Fruit fly (Drosophila melanogaster): ENCODE results near the gene CG3223.

Gene CG3223

DNA sequence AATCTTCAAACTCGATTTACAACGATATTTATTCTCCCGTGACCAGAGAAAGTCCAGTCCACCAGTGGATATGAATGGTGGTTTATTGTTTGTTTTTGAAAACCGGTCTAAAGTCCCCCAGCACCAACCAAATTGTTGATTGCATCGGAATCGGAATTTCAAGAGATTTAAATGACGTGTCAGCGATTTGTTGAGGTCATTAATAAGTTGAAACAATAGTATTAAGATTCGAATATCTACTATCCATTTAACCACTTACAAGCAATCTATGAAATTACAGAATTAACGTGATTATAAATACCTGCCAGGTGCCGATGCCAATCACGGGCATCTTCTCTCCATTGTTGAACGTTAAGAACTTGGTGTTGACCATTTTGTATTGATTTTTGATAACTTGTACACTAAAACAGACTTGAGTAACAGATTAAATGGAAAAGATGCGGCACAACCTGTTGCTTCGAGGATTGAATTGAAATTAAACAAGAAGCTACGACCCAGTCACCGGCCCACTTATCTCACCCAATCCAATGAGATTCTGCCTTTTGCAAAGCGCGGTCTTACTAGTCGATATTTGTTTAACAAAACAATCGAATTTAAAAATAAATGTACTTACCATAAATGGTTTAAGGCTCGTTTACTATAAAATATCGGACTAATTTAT, 1.5 kb upstream of the CG3223 start, which contains the start of gene CG2767:
Gene CG2767, minus strand, starts transcription at position 516 of the 661 bp plus-strand sequence.
- no peak for TF ChIP-seq CG16779 (GFP tag; IDR thresholded peaks at IDR 0.05)
- TF ChIP-seq amos (GFP tag; IDR thresholded peaks at IDR 0.05; ENCODE audit: partially characterized antibody): peak; percentile 10; the same call in 1 of the 2 replicates
- TF ChIP-seq zf30C (GFP tag; optimal IDR thresholded peaks at IDR 0.05): no peak
- TF ChIP-seq CG6683 (GFP tag; optimal IDR thresholded peaks at IDR 0.05): no peak
- TF ChIP-seq fru (optimal IDR thresholded peaks at IDR 0.05): no peak
- TF ChIP-seq CG13287 (GFP tag; IDR thresholded peaks at IDR 0.05; ENCODE audit: partially characterized antibody): peak; percentile 34; the same call in 1 of the 2 replicates
- no peak for TF ChIP-seq CG2875 (GFP tag; optimal IDR thresholded peaks at IDR 0.05)
- no peak for TF ChIP-seq Hsf (GFP tag; optimal IDR thresholded peaks at IDR 0.05)
- TF ChIP-seq CG3995 (GFP tag; optimal IDR thresholded peaks at IDR 0.05): peak; percentile 88
- peak; percentile 11; the same call in 1 of the 2 replicates for TF ChIP-seq Bgb (GFP tag; IDR thresholded peaks at IDR 0.05; ENCODE audit: partially characterized antibody)
- no peak for TF ChIP-seq CG32772 (GFP tag; IDR thresholded peaks at IDR 0.05)
- TF ChIP-seq tio (GFP tag; optimal IDR thresholded peaks at IDR 0.05): no peak
- TF ChIP-seq slp2 (GFP tag; optimal IDR thresholded peaks at IDR 0.05): no peak
- TF ChIP-seq CG4854 (GFP tag; optimal IDR thresholded peaks at IDR 0.05): no peak
- peak; percentile 53 for TF ChIP-seq kah (GFP tag; optimal IDR thresholded peaks at IDR 0.05)
- no peak for TF ChIP-seq knrl (GFP tag; IDR thresholded peaks at IDR 0.05; ENCODE audit: partially characterized antibody)
- TF ChIP-seq Rfx (GFP tag; IDR thresholded peaks at IDR 0.05): no peak
- no peak for TF ChIP-seq CrebB (tag; optimal IDR thresholded peaks at IDR 0.05)
- TF ChIP-seq chn (GFP tag; optimal IDR thresholded peaks at IDR 0.05): peak; percentile 59
- no peak for TF ChIP-seq Awh (GFP tag; IDR thresholded peaks at IDR 0.05)
- no peak for TF ChIP-seq Atf3 (GFP tag; optimal IDR thresholded peaks at IDR 0.05)
- TF ChIP-seq lbe (GFP tag; optimal IDR thresholded peaks at IDR 0.05): peak; percentile 27
- TF ChIP-seq insv (GFP tag; optimal IDR thresholded peaks at IDR 0.05): peak in 1 of 2 experiments; percentile 5
- TF ChIP-seq CG17361 (GFP tag; IDR thresholded peaks at IDR 0.05): no peak
- TF ChIP-seq CG12659 (GFP tag; optimal IDR thresholded peaks at IDR 0.05): peak; percentile 15
- no peak for TF ChIP-seq CG3407 (GFP tag; optimal IDR thresholded peaks at IDR 0.05)
- TF ChIP-seq nau (GFP tag; optimal IDR thresholded peaks at IDR 0.05): no peak
- no peak for TF ChIP-seq CG7357 (GFP tag; IDR thresholded peaks at IDR 0.05)
- no peak for TF ChIP-seq eyg (GFP tag; optimal IDR thresholded peaks at IDR 0.05)
- no peak for TF ChIP-seq crc (GFP tag; optimal IDR thresholded peaks at IDR 0.05)
- no peak for TF ChIP-seq CG6765 (GFP tag; optimal IDR thresholded peaks at IDR 0.05)
- no peak for TF ChIP-seq CG7786 (GFP tag; optimal IDR thresholded peaks at IDR 0.05)
- TF ChIP-seq MBD-R2 (GFP tag; IDR thresholded peaks at IDR 0.05): peak; percentile 51; the same call in 1 of the 2 replicates
- TF ChIP-seq lilli (GFP tag; optimal IDR thresholded peaks at IDR 0.05): no peak
- TF ChIP-seq CG6254 (GFP tag; optimal IDR thresholded peaks at IDR 0.05): peak; percentile 16
- TF ChIP-seq bab2 (GFP tag; optimal IDR thresholded peaks at IDR 0.05): no peak
- no peak for TF ChIP-seq CG33213 (GFP tag; optimal IDR thresholded peaks at IDR 0.05)
- no peak for TF ChIP-seq CkIIα-i1 (GFP tag; IDR thresholded peaks at IDR 0.05)
- no peak for TF ChIP-seq Bteb2 (GFP tag; optimal IDR thresholded peaks at IDR 0.05)
- TF ChIP-seq CG15514 (GFP tag; optimal IDR thresholded peaks at IDR 0.05): peak; percentile 89
- TF ChIP-seq bsh (GFP tag; optimal IDR thresholded peaks at IDR 0.05): no peak
- TF ChIP-seq ERR (GFP tag; optimal IDR thresholded peaks at IDR 0.05): no peak
- no peak for TF ChIP-seq lmd (GFP tag; IDR thresholded peaks at IDR 0.05)
- TF ChIP-seq Adf1 (GFP tag; IDR thresholded peaks at IDR 0.05): no peak
- TF ChIP-seq CG1603 (tag; optimal IDR thresholded peaks at IDR 0.05): peak; percentile 20
- no peak for TF ChIP-seq crol (GFP tag; IDR thresholded peaks at IDR 0.05)
- peak; percentile 40 for TF ChIP-seq sens (GFP tag)
- no peak for TF ChIP-seq Sox102F (GFP tag; optimal IDR thresholded peaks at IDR 0.05)
- no peak for TF ChIP-seq jigr1 (GFP tag; IDR thresholded peaks at IDR 0.05)
- no peak for TF ChIP-seq ttk (GFP tag; IDR thresholded peaks at IDR 0.05)
- no peak for TF ChIP-seq Six4 (GFP tag; optimal IDR thresholded peaks at IDR 0.05)
